Fruit fly (Drosophila melanogaster): ENCODE data around the gene Sodh2.

- TF ChIP-seq CG1620 (GFP tag; optimal IDR thresholded peaks at IDR 0.05) (no peak), Hr96 (GFP tag; optimal IDR thresholded peaks at IDR 0.05) (no peak), CG11617 (GFP tag; optimal IDR thresholded peaks at IDR 0.05) (no peak), cnc (optimal IDR thresholded peaks at IDR 0.05) (no peak), pad (GFP tag; optimal IDR thresholded peaks at IDR 0.05) (no peak), CG7101 (tag; optimal IDR thresholded peaks at IDR 0.05) (no peak), Crg-1 (GFP tag; optimal IDR thresholded peaks at IDR 0.05) (no peak), Clk (GFP tag; optimal IDR thresholded peaks at IDR 0.05) (no peak), toe (GFP tag; optimal IDR thresholded peaks at IDR 0.05) (no peak)
Measured at dm6 chr3R:10870561-10870960, 5.6 kb upstream of the Sodh2 start.
